Fruit fly (Drosophila melanogaster): ENCODE data around the gene CG5892.

DNA sequence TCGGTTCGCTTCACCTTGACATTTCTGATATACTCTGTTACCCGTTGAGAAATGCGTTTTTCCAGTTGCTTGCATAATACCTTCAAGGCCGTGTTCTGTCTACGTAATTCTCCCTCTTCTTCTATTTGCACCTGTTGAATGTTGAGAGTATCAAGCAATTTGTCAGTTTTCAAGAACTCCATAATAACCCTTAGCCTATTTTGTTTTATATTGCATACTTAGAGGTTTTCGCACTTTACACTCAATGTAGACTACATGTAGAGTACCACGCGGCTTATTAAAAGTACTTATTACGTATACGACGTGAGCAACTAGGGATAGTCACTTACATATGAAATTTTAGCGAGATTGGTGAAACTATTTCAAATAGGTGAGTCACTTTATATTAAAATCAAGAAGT lies 39.3 kb upstream of the CG5892 start:
- TF ChIP-seq Dll (optimal IDR thresholded peaks at IDR 0.05), result no peak
- TF ChIP-seq pan (optimal IDR thresholded peaks at IDR 0.05), result no peak

All from whole organism.